Worm (Caenorhabditis elegans) whole organism, young adult: Measurements from ENCODE around the gene prx-10.

Source experiments
- C06A6.2 ChIP-seq: fragments of 200-800 bp; sonication (Bioruptor generic); conservative IDR thresholded peaks from 2 replicates; pipeline ENCODE4 v1.3.6; 2022; ENCODE audit warnings: missing genetic modification characterization, missing compliant biosample characterization
- F22D6.2 ChIP-seq: sonication (generic microtip); optimal IDR thresholded peaks from 2 replicates; lab custom pipeline; 2016; ENCODE audit warnings: mild to moderate bottlenecking, missing genetic modification characterization, missing compliant biosample characterization
- F23B12.7 ChIP-seq: sonication (generic microtip); optimal IDR thresholded peaks from 2 replicates; lab custom pipeline; 2017; ENCODE audit warnings: missing genetic modification characterization, mild to moderate bottlenecking, missing compliant biosample characterization, antibody characterized with exemption, moderate library complexity; ENCODE audit not compliant: insufficient read depth
- F37B4.10 ChIP-seq: fragments of 200-800 bp; sonication (Bioruptor generic); IDR thresholded peaks from 2 replicates; pipeline ENCODE4 v1.3.6; 2022; ENCODE audit warnings: missing genetic modification characterization, missing compliant biosample characterization
- F49E8.2 ChIP-seq: sonication (generic microtip); optimal IDR thresholded peaks from 3 replicates; lab custom pipeline; 2017; ENCODE audit warnings: missing genetic modification characterization, mild to moderate bottlenecking, missing compliant biosample characterization, antibody characterized with exemption, moderate library complexity; ENCODE audit not compliant: insufficient read depth
- F57C9.4 ChIP-seq: sonication (generic microtip); optimal IDR thresholded peaks from 2 replicates; lab custom pipeline; 2017; ENCODE audit warnings: mild to moderate bottlenecking, missing genetic modification characterization, missing compliant biosample characterization
- Y53G8AR.9 ChIP-seq: fragments of 200-800 bp; sonication (Bioruptor generic); conservative IDR thresholded peaks from 2 replicates; pipeline ENCODE4 v1.3.6; 2022; ENCODE audit warnings: missing genetic modification reagents, missing genetic modification characterization, missing compliant biosample characterization
- Y56A3A.18 ChIP-seq: fragments of 200-800 bp; sonication (Bioruptor generic); IDR thresholded peaks from 2 replicates; pipeline ENCODE4 v1.3.6; 2022; ENCODE audit warnings: missing genetic modification reagents, missing genetic modification characterization, missing compliant biosample characterization
- Y95B8A.8 ChIP-seq: fragments of 200-800 bp; sonication (Bioruptor generic); IDR thresholded peaks from 2 replicates; pipeline ENCODE4 v1.3.6; 2022; ENCODE audit warnings: missing genetic modification reagents, missing genetic modification characterization, missing compliant biosample characterization
- ZK185.1 ChIP-seq: sonication (generic microtip); optimal IDR thresholded peaks from 2 replicates; lab custom pipeline; 2016; ENCODE audit warnings: mild to moderate bottlenecking, missing genetic modification characterization, missing compliant biosample characterization; ENCODE audit not compliant: poor library complexity, severe bottlenecking
- aptf-2 ChIP-seq: fragments of 200-800 bp; sonication (Bioruptor generic); conservative IDR thresholded peaks from 2 replicates; pipeline ENCODE4 v1.3.6; 2022; ENCODE audit warnings: missing genetic modification reagents, missing genetic modification characterization, missing compliant biosample characterization
- attf-6 ChIP-seq: fragments of 200-800 bp; sonication (Bioruptor generic); IDR thresholded peaks from 2 replicates; pipeline ENCODE4 v1.3.6; 2022; ENCODE audit warnings: missing genetic modification reagents, missing genetic modification characterization, missing compliant biosample characterization
- bed-1 ChIP-seq: fragments of 200-800 bp; sonication (Bioruptor generic); IDR thresholded peaks from 2 replicates; pipeline ENCODE4 v1.3.6; 2022; ENCODE audit warnings: missing genetic modification reagents, missing genetic modification characterization, missing compliant biosample characterization
- cebp-2 ChIP-seq: fragments of 200-800 bp; sonication (Bioruptor generic); IDR thresholded peaks from 2 replicates; pipeline ENCODE4 v1.3.6; 2022; ENCODE audit warnings: missing genetic modification characterization, missing compliant biosample characterization
- ceh-58 ChIP-seq: fragments of 200-800 bp; sonication (Bioruptor generic); IDR thresholded peaks from 2 replicates; pipeline ENCODE4 v1.3.6; 2022; ENCODE audit warnings: missing genetic modification characterization, missing compliant biosample characterization
- dpff-1 ChIP-seq: sonication (generic microtip); optimal IDR thresholded peaks from 2 replicates; lab custom pipeline; 2017; ENCODE audit warnings: mild to moderate bottlenecking, missing genetic modification characterization, missing compliant biosample characterization
- ekl-4 ChIP-seq: fragments of 200-800 bp; sonication (Bioruptor generic); IDR thresholded peaks from 2 replicates; pipeline ENCODE4 v1.3.6; 2022; ENCODE audit warnings: missing genetic modification reagents, missing genetic modification characterization, missing compliant biosample characterization
- ets-4 ChIP-seq: fragments of 200-800 bp; sonication (Bioruptor generic); optimal IDR thresholded peaks from 2 replicates; lab custom pipeline; 2018; ENCODE audit warnings: mild to moderate bottlenecking, missing genetic modification characterization, missing compliant biosample characterization
- fkh-3 ChIP-seq: sonication (generic microtip); optimal IDR thresholded peaks from 2 replicates; lab custom pipeline; 2016; ENCODE audit warnings: mild to moderate bottlenecking, missing genetic modification characterization, missing compliant biosample characterization
- hlh-12 ChIP-seq: sonication (generic microtip); optimal IDR thresholded peaks from 2 replicates; lab custom pipeline; 2016; ENCODE audit warnings: missing genetic modification characterization, missing compliant biosample characterization
- let-526 ChIP-seq: fragments of 200-800 bp; sonication (Bioruptor generic); IDR thresholded peaks from 2 replicates; pipeline ENCODE4 v1.3.6; 2022; ENCODE audit warnings: missing genetic modification reagents, missing genetic modification characterization, missing compliant biosample characterization
- let-607 ChIP-seq, 2 experiments: fragments of 200-800 bp in 1 of 2; sonication (Bioruptor generic) in 1 of 2; sonication (generic microtip) in 1 of 2; optimal IDR thresholded peaks; 2 replicates each; lab custom pipeline; 2016 to 2018; ENCODE audit warnings: mild to moderate bottlenecking in 2 of 2, missing compliant biosample characterization in 2 of 2, missing genetic modification characterization in 2 of 2, moderate library complexity in 2 of 2, missing genotype in 1 of 2
- lin-54 ChIP-seq: fragments of 200-800 bp; sonication (Bioruptor generic); optimal IDR thresholded peaks from 2 replicates; lab custom pipeline; 2018; ENCODE audit warnings: mild to moderate bottlenecking, missing genetic modification characterization, missing compliant biosample characterization
- lir-1 ChIP-seq: fragments of 200-800 bp; sonication (Bioruptor generic); conservative IDR thresholded peaks from 2 replicates; pipeline ENCODE4 v1.3.6; 2022; ENCODE audit warnings: missing genetic modification reagents, missing genetic modification characterization, missing compliant biosample characterization
- lsl-1 ChIP-seq: fragments of 200-800 bp; sonication (Bioruptor generic); optimal IDR thresholded peaks from 2 replicates; lab custom pipeline; 2018; ENCODE audit warnings: mild to moderate bottlenecking, missing genetic modification characterization, moderate library complexity, missing compliant biosample characterization
- madf-3 ChIP-seq: fragments of 200-800 bp; sonication (Bioruptor generic); IDR thresholded peaks from 2 replicates; pipeline ENCODE4 v1.3.6; 2022; ENCODE audit warnings: missing genetic modification reagents, missing genetic modification characterization, missing compliant biosample characterization
- mel-28 ChIP-seq: sonication (generic microtip); optimal IDR thresholded peaks from 2 replicates; lab custom pipeline; 2016; ENCODE audit warnings: borderline replicate concordance, mild to moderate bottlenecking, missing genetic modification characterization, missing compliant biosample characterization
- mes-4 ChIP-seq: sonication (generic microtip); optimal IDR thresholded peaks from 2 replicates; lab custom pipeline; 2016; ENCODE audit warnings: missing genotype, missing genetic modification characterization, missing compliant biosample characterization
- nfyb-1 ChIP-seq: fragments of 200-800 bp; sonication (Bioruptor generic); IDR thresholded peaks from 2 replicates; pipeline ENCODE4 v1.3.6; 2022; ENCODE audit warnings: missing genetic modification reagents, missing genetic modification characterization, missing compliant biosample characterization
- nhr-27 ChIP-seq: fragments of 200-800 bp; sonication (Bioruptor generic); optimal IDR thresholded peaks from 2 replicates; lab custom pipeline; 2018; ENCODE audit warnings: mild to moderate bottlenecking, missing genetic modification characterization, moderate library complexity, missing compliant biosample characterization
- pbrm-1 ChIP-seq: fragments of 200-800 bp; sonication (Bioruptor generic); IDR thresholded peaks from 2 replicates; pipeline ENCODE4 v1.3.6; 2022; ENCODE audit warnings: missing genetic modification reagents, missing genetic modification characterization, missing compliant biosample characterization
- pha-4 ChIP-seq: fragments of 150-350 bp; sonication (generic microtip); optimal IDR thresholded peaks from 2 replicates; lab custom pipeline; 2014; ENCODE audit warnings: missing biosample characterization, missing genetic modification reagents, missing genetic modification characterization
- rec-8 ChIP-seq, 2 experiments: sonication (generic microtip); optimal IDR thresholded peaks; 2 replicates each; lab custom pipeline; 2016; ENCODE audit warnings: mild to moderate bottlenecking in 2 of 2, missing genetic modification characterization in 2 of 2, missing genetic modification reagents in 2 of 2, missing genotype in 2 of 2, missing biosample characterization in 1 of 2, missing compliant biosample characterization in 1 of 2, moderate library complexity in 1 of 2
- repo-1 ChIP-seq: sonication (generic microtip); optimal IDR thresholded peaks from 2 replicates; lab custom pipeline; 2017; ENCODE audit warnings: mild to moderate bottlenecking, missing genetic modification characterization, missing compliant biosample characterization
- rpc-1 ChIP-seq, 2 experiments: fragments of 150-350 bp in 1 of 2; sonication (generic microtip) in 1 of 2; optimal IDR thresholded peaks; 2 replicates each; lab custom pipeline; 2014 to 2018; ENCODE audit warnings: missing biosample characterization in 1 of 2, missing genetic modification characterization in 1 of 2, missing genetic modification reagents in 1 of 2, missing genotype in 1 of 2
- sea-2 ChIP-seq: fragments of 200-800 bp; sonication (Bioruptor generic); IDR thresholded peaks from 2 replicates; pipeline ENCODE4 v1.3.6; 2022; ENCODE audit warnings: missing genetic modification characterization, missing compliant biosample characterization
- snpc-1.1 ChIP-seq: sonication (generic microtip); optimal IDR thresholded peaks from 2 replicates; lab custom pipeline; 2017; ENCODE audit warnings: missing genetic modification characterization, mild to moderate bottlenecking, missing compliant biosample characterization, antibody characterized with exemption, moderate library complexity, missing genotype, missing genetic modification reagents; ENCODE audit not compliant: insufficient read depth
- snpc-1.3 ChIP-seq: sonication (generic microtip); optimal IDR thresholded peaks from 2 replicates; lab custom pipeline; 2017; ENCODE audit warnings: missing genetic modification characterization, mild to moderate bottlenecking, missing compliant biosample characterization, antibody characterized with exemption, moderate library complexity, missing genotype, missing genetic modification reagents; ENCODE audit not compliant: insufficient read depth
- somi-1 ChIP-seq: fragments of 200-800 bp; sonication (Bioruptor generic); optimal IDR thresholded peaks from 2 replicates; lab custom pipeline; 2018; ENCODE audit warnings: mild to moderate bottlenecking, missing genetic modification characterization, missing compliant biosample characterization
- tlf-1 ChIP-seq: fragments of 200-800 bp; sonication (Bioruptor generic); optimal IDR thresholded peaks from 2 replicates; lab custom pipeline; 2018; ENCODE audit warnings: mild to moderate bottlenecking, missing genetic modification characterization, missing compliant biosample characterization
- unc-130 ChIP-seq: sonication (generic microtip); optimal IDR thresholded peaks from 2 replicates; lab custom pipeline; 2016; ENCODE audit warnings: missing genetic modification reagents, missing genetic modification characterization, missing compliant biosample characterization
- zim-3 ChIP-seq: sonication (generic microtip); optimal IDR thresholded peaks from 2 replicates; lab custom pipeline; 2017; ENCODE audit warnings: mild to moderate bottlenecking, missing genetic modification characterization, moderate library complexity, missing compliant biosample characterization
- ztf-6 ChIP-seq: fragments of 200-800 bp; sonication (Bioruptor generic); IDR thresholded peaks from 2 replicates; pipeline ENCODE4 v1.3.6; 2022; ENCODE audit warnings: missing genetic modification reagents, missing genetic modification characterization, missing compliant biosample characterization

The prx-10 gene

DNA sequence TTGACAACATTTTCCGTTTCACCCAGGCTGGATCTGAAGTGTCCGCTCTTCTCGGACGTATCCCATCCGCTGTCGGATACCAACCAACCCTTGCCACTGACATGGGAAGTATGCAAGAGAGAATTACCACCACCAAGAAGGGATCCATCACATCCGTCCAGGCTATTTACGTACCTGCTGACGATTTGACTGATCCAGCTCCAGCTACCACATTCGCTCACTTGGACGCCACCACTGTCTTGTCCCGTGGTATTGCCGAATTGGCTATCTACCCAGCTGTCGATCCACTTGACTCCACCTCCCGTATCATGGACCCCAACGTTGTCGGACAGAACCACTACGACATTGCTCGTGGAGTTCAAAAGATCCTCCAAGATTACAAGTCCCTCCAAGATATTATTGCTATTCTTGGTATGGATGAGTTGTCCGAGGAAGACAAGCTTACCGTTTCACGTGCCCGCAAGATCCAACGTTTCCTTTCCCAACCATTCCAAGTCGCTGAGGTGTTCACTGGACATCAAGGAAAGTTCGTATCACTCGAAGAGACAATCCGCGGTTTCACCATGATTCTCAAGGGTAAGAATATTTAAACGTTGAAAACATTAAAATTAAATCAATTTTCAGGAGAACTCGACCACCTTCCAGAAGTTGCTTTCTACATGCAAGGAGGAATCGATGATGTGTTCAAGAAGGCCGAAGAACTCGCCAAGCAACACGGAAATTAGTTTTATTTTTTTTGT, 6.5 kb upstream of the prx-10 start:
- TF ChIP-seq fkh-3 (tag; lab: Kevin White, UChicago) (no peak), rec-8 (tag; optimal IDR thresholded peaks at IDR 0.05; lab: Kevin White, UChicago) (no peak), F37B4.10 (GFP tag; lab: Robert Waterston, UW) (0 out of 2 replicates have a peak, but pooled peaks have one; percentile 27), pbrm-1 (no peak), tlf-1 (no peak), F22D6.2 (no peak), ZK185.1 (peak; percentile 4), snpc-1.1 (tag; lab: Kevin White, UChicago) (no peak), ets-4 (GFP tag; lab: Kevin White, UChicago) (no peak), Y53G8AR.9 (GFP tag; lab: Robert Waterston, UW) (peak; percentile 34; the same call in 1 of the 2 replicates), snpc-1.3 (tag; lab: Kevin White, UChicago) (no peak), hlh-12 (tag; lab: Kevin White, UChicago) (no peak), ceh-58 (GFP tag; lab: Robert Waterston, UW) (0 out of 2 replicates have a peak, but pooled peaks have one; percentile 60), madf-3 (GFP tag; lab: Robert Waterston, UW) (0 out of 2 replicates have a peak, but pooled peaks have one; percentile 28)

DNA sequence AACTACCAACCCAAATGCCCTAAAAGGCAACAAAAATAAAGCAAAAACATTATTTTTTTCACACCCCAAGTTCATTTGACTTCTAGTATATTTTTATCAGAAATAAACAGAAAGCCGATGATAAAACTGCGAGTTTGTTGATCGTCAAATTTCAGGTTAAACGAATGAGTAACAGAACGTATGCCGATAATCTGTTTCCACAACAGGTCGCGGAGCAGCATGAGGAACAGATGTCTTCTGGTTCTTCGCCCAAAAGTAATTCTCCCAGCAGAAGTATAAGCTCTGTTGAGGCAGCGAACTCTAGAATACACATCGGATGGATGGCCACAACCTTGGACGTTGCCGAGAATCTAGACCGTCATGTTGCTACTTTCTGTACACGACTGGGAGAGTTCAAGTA, 5.8 kb upstream of the prx-10 start, which contains the start of gene prmt-5:
Gene prmt-5 (plus strand): TSS at position 141 of the 400 bp plus-strand sequence.
- TF ChIP-seq snpc-1.3 (tag; lab: Kevin White, UChicago) (peak; percentile 68), attf-6 (GFP tag; lab: Robert Waterston, UW) (peak; percentile 75; the same call in 1 of the 2 replicates), Y56A3A.18 (GFP tag; lab: Robert Waterston, UW) (peak; percentile 85), repo-1 (tag; lab: Kevin White, UChicago) (peak; percentile 95), Y95B8A.8 (GFP tag; lab: Robert Waterston, UW) (peak; percentile 79; the same call in 1 of the 2 replicates), somi-1 (GFP tag; lab: Kevin White, UChicago) (peak; percentile 20), let-526 (GFP tag; lab: Robert Waterston, UW) (peak; percentile 78), sea-2 (GFP tag; lab: Robert Waterston, UW) (no peak), C06A6.2 (GFP tag; lab: Robert Waterston, UW) (no peak; the same call in 1 of the 2 replicates), mel-28 (tag; lab: Kevin White, UChicago) (no peak), cebp-2 (GFP tag; lab: Robert Waterston, UW) (peak; percentile 72; the same call in 1 of the 2 replicates), pha-4 (tag; lab: Kevin White, UChicago) (no peak), lir-1 (GFP tag; lab: Robert Waterston, UW) (no peak), ztf-6 (no peak), bed-1 (GFP tag; lab: Robert Waterston, UW) (no peak), pbrm-1 (peak; percentile 68; the same call in 1 of the 2 replicates), zim-3 (tag; lab: Kevin White, UChicago) (peak; percentile 91), ekl-4 (GFP tag; lab: Robert Waterston, UW) (peak; percentile 87), nhr-27 (tag; lab: Kevin White, UChicago) (peak; percentile 73), lsl-1 (GFP tag; lab: Kevin White, UChicago) (peak; percentile 44), F23B12.7 (no peak), nfyb-1 (GFP tag; lab: Robert Waterston, UW) (peak; percentile 91), ZK185.1 (peak; percentile 42), dpff-1 (tag; lab: Kevin White, UChicago) (peak; percentile 95), Y53G8AR.9 (GFP tag; lab: Robert Waterston, UW) (peak; percentile 85), lin-54 (GFP tag; lab: Kevin White, UChicago) (peak; percentile 68), F57C9.4 (tag; lab: Kevin White, UChicago) (peak; percentile 96), rpc-1 (optimal IDR thresholded peaks at IDR 0.05; lab: Kevin White, UChicago) (no peak), rpc-1 (tag; optimal IDR thresholded peaks at IDR 0.05; lab: Kevin White, UChicago) (no peak), fkh-3 (tag; lab: Kevin White, UChicago) (peak; percentile 95), aptf-2 (GFP tag; lab: Robert Waterston, UW) (no peak), unc-130 (peak; percentile 67), F49E8.2 (tag; lab: Kevin White, UChicago) (peak; percentile 91), let-607 (tag; optimal IDR thresholded peaks at IDR 0.05; lab: Kevin White, UChicago) (peak; percentile 46 to 51), mes-4 (no peak)
